Fruit fly (Drosophila melanogaster) whole organism, embryonic: ENCODE data around the gene CG1074.

Experiments
- Asciz ChIP-seq: fragments of 200-800 bp; sonication (Bioruptor generic); optimal IDR thresholded peaks from 2 replicates; lab custom pipeline; 2017; ENCODE audit warnings: missing biosample characterization, mild to moderate bottlenecking, missing genetic modification characterization, missing genetic modification reagents
- Awh ChIP-seq: fragments of 200-800 bp; sonication (Bioruptor generic); IDR thresholded peaks from 2 replicates; pipeline ENCODE4, ENCODE4 v1.3.6; 2022; ENCODE audit warnings: missing biosample characterization, missing genetic modification characterization
- CG10274 ChIP-seq: fragments of 200-800 bp; sonication (Bioruptor generic); optimal IDR thresholded peaks from 3 replicates; lab custom pipeline; 2017; ENCODE audit warnings: missing biosample characterization, mild to moderate bottlenecking, missing genetic modification characterization
- CG10654 ChIP-seq: fragments of 200-800 bp; sonication (Bioruptor generic); optimal IDR thresholded peaks from 2 replicates; lab custom pipeline; 2016; ENCODE audit warnings: missing biosample characterization, missing genetic modification characterization
- CG11504 ChIP-seq: fragments of 200-800 bp; sonication (Bioruptor generic); optimal IDR thresholded peaks from 3 replicates; lab custom pipeline; 2019; ENCODE audit warnings: missing biosample characterization, mild to moderate bottlenecking, missing genetic modification characterization, moderate library complexity
- CG12071 ChIP-seq: fragments of 200-800 bp; sonication (Bioruptor generic); optimal IDR thresholded peaks from 3 replicates; lab custom pipeline; 2018; ENCODE audit warnings: missing biosample characterization, mild to moderate bottlenecking, missing genetic modification characterization
- CG12155 ChIP-seq: fragments of 200-800 bp; sonication (Bioruptor generic); optimal IDR thresholded peaks from 3 replicates; lab custom pipeline; 2016; ENCODE audit warnings: missing biosample characterization, missing genetic modification characterization
- CG14441 ChIP-seq: fragments of 200-800 bp; sonication (Bioruptor generic); IDR thresholded peaks from 2 replicates; pipeline ENCODE4 v1.3.6; 2022; ENCODE audit warnings: missing biosample characterization, missing genetic modification characterization
- CG1529 ChIP-seq: fragments of 200-800 bp; sonication (Bioruptor generic); optimal IDR thresholded peaks from 3 replicates; lab custom pipeline; 2018; ENCODE audit warnings: missing biosample characterization, missing genetic modification characterization
- CG1603 ChIP-seq: fragments of 200-800 bp; sonication (Bioruptor generic); optimal IDR thresholded peaks from 2 replicates; lab custom pipeline; 2019; ENCODE audit warnings: missing biosample characterization, mild to moderate bottlenecking, missing genetic modification characterization, moderate library complexity
- CG17361 ChIP-seq: fragments of 200-800 bp; sonication (Bioruptor generic); IDR thresholded peaks from 3 replicates; pipeline ENCODE4 v1.3.6; 2022; ENCODE audit warnings: missing biosample characterization, missing genetic modification characterization
- CG17912 ChIP-seq: fragments of 200-800 bp; sonication (Bioruptor generic); optimal IDR thresholded peaks from 2 replicates; lab custom pipeline; 2018; ENCODE audit warnings: missing biosample characterization, mild to moderate bottlenecking, missing genetic modification characterization
- CG18599 ChIP-seq: fragments of 200-800 bp; sonication (Bioruptor generic); optimal IDR thresholded peaks from 3 replicates; lab custom pipeline; 2017; ENCODE audit warnings: missing biosample characterization, missing genetic modification characterization, mild to moderate bottlenecking, moderate library complexity, missing genetic modification reagents
- CG2120 ChIP-seq: fragments of 200-800 bp; sonication (Bioruptor generic); optimal IDR thresholded peaks from 3 replicates; lab custom pipeline; 2016; ENCODE audit warnings: missing biosample characterization, missing genetic modification characterization
- CG2199 ChIP-seq: fragments of 200-800 bp; sonication (Bioruptor generic); IDR thresholded peaks from 3 replicates; pipeline ENCODE4 v1.3.6; 2022; ENCODE audit warnings: missing biosample characterization, missing genetic modification characterization
- CG30431 ChIP-seq: fragments of 200-800 bp; sonication (Bioruptor generic); optimal IDR thresholded peaks from 2 replicates; lab custom pipeline; 2017; ENCODE audit warnings: missing biosample characterization, missing genetic modification characterization
- CG31388 ChIP-seq: fragments of 200-800 bp; sonication (Bioruptor generic); optimal IDR thresholded peaks from 2 replicates; lab custom pipeline; 2016; ENCODE audit warnings: missing biosample characterization, missing genetic modification characterization
- CG32767 ChIP-seq: fragments of 200-800 bp; sonication (Bioruptor generic); IDR thresholded peaks from 2 replicates; pipeline ENCODE4 v1.3.6; 2022; ENCODE audit warnings: missing biosample characterization, missing genetic modification characterization
- CG33213 ChIP-seq: fragments of 200-800 bp; sonication (Bioruptor generic); optimal IDR thresholded peaks from 3 replicates; lab custom pipeline; 2016; ENCODE audit warnings: missing biosample characterization, missing genetic modification characterization
- CG4730 ChIP-seq: fragments of 200-800 bp; sonication (Bioruptor generic); IDR thresholded peaks from 2 replicates; pipeline ENCODE4 v1.3.6; 2022; ENCODE audit warnings: missing biosample characterization, missing genetic modification characterization
- CG6813 ChIP-seq: fragments of 200-800 bp; sonication (Bioruptor generic); optimal IDR thresholded peaks from 2 replicates; lab custom pipeline; 2017; ENCODE audit warnings: missing biosample characterization, missing genetic modification characterization, mild to moderate bottlenecking, moderate library complexity, missing genetic modification reagents
- CG7271 ChIP-seq: fragments of 200-800 bp; sonication (Bioruptor generic); optimal IDR thresholded peaks from 2 replicates; lab custom pipeline; 2018; ENCODE audit warnings: missing biosample characterization, mild to moderate bottlenecking, missing genetic modification characterization, moderate library complexity
- CG7556 ChIP-seq: fragments of 200-800 bp; sonication (Bioruptor generic); optimal IDR thresholded peaks from 2 replicates; lab custom pipeline; 2017; ENCODE audit warnings: missing biosample characterization, mild to moderate bottlenecking, missing genetic modification characterization
- CG7745 ChIP-seq: fragments of 200-800 bp; sonication (Bioruptor generic); optimal IDR thresholded peaks from 2 replicates; lab custom pipeline; 2018; ENCODE audit warnings: missing biosample characterization, mild to moderate bottlenecking, missing genetic modification characterization, moderate library complexity
- CG7928 ChIP-seq: fragments of 200-800 bp; sonication (Bioruptor generic); optimal IDR thresholded peaks from 2 replicates; lab custom pipeline; 2017; ENCODE audit warnings: missing biosample characterization, mild to moderate bottlenecking, missing genetic modification characterization
- CG8388 ChIP-seq: fragments of 200-800 bp; sonication (Bioruptor generic); optimal IDR thresholded peaks from 2 replicates; lab custom pipeline; 2019; ENCODE audit warnings: missing biosample characterization, mild to moderate bottlenecking, missing genetic modification characterization, moderate library complexity
- CG9215 ChIP-seq: fragments of 200-800 bp; sonication (Bioruptor generic); IDR thresholded peaks from 2 replicates; pipeline ENCODE4 v1.3.6; 2022; ENCODE audit warnings: missing biosample characterization, missing genetic modification characterization
- CG9817 ChIP-seq: fragments of 200-800 bp; sonication (Bioruptor generic); optimal IDR thresholded peaks from 2 replicates; lab custom pipeline; 2018; ENCODE audit warnings: missing biosample characterization, mild to moderate bottlenecking, missing genetic modification characterization, moderate library complexity
- Chrac-16 ChIP-seq: fragments of 200-800 bp; sonication (Bioruptor generic); optimal IDR thresholded peaks from 3 replicates; lab custom pipeline; 2016; ENCODE audit warnings: missing biosample characterization, missing genetic modification characterization
- Dek ChIP-seq: fragments of 200-800 bp; sonication (Bioruptor generic); optimal IDR thresholded peaks from 3 replicates; lab custom pipeline; 2019; ENCODE audit warnings: missing biosample characterization, mild to moderate bottlenecking, missing genetic modification characterization, moderate library complexity
- Doc3 ChIP-seq: fragments of 200-800 bp; sonication (Bioruptor generic); IDR thresholded peaks from 3 replicates; pipeline ENCODE4 v1.3.6; 2022; ENCODE audit warnings: missing biosample characterization, missing genetic modification characterization; ENCODE audit not compliant: partially characterized antibody
- Hey ChIP-seq: fragments of 200-800 bp; sonication (Bioruptor generic); optimal IDR thresholded peaks from 3 replicates; lab custom pipeline; 2018; ENCODE audit warnings: missing biosample characterization, mild to moderate bottlenecking, missing genetic modification characterization
- Lhr ChIP-seq: fragments of 200-800 bp; sonication (Bioruptor generic); optimal IDR thresholded peaks from 3 replicates; lab custom pipeline; 2017; ENCODE audit warnings: mild to moderate bottlenecking, missing biosample characterization, missing genetic modification reagents, missing genetic modification characterization
- MESR4 ChIP-seq: fragments of 200-800 bp; sonication (Bioruptor generic); optimal IDR thresholded peaks from 2 replicates; lab custom pipeline; 2018; ENCODE audit warnings: missing biosample characterization, mild to moderate bottlenecking, missing genetic modification characterization, moderate library complexity
- Ptx1 ChIP-seq: fragments of 200-800 bp; sonication (Bioruptor generic); IDR thresholded peaks from 2 replicates; pipeline ENCODE4 v1.3.6; 2022; ENCODE audit warnings: missing biosample characterization, missing genetic modification characterization
- Scr ChIP-seq: fragments of 200-800 bp; sonication (Bioruptor generic); IDR thresholded peaks from 2 replicates; pipeline ENCODE4 v1.3.6; 2022; ENCODE audit warnings: missing biosample characterization, missing genetic modification characterization; ENCODE audit not compliant: partially characterized antibody
- Usf ChIP-seq: fragments of 200-800 bp; sonication (Bioruptor generic); optimal IDR thresholded peaks from 2 replicates; lab custom pipeline; 2017; ENCODE audit warnings: missing genotype, missing biosample characterization, missing genetic modification characterization
- br ChIP-seq: fragments of >200 bp; optimal IDR thresholded peaks from 2 replicates; lab custom pipeline; 2017
- corto ChIP-seq: fragments of 200-800 bp; sonication (Bioruptor generic); optimal IDR thresholded peaks from 2 replicates; lab custom pipeline; 2016; ENCODE audit warnings: missing biosample characterization, mild to moderate bottlenecking, missing genetic modification characterization, moderate library complexity
- esg ChIP-seq: fragments of 200-800 bp; sonication (Bioruptor generic); conservative IDR thresholded peaks from 2 replicates; pipeline ENCODE4 v1.3.6; 2022; ENCODE audit warnings: missing biosample characterization, missing genetic modification characterization
- gro ChIP-seq: fragments of 200-800 bp; sonication (Bioruptor generic); optimal IDR thresholded peaks from 2 replicates; lab custom pipeline; 2016; ENCODE audit warnings: missing biosample characterization, missing genetic modification characterization
- ham ChIP-seq: fragments of 200-800 bp; sonication (Bioruptor generic); IDR thresholded peaks from 2 replicates; pipeline ENCODE4 v1.3.6; 2022; ENCODE audit warnings: missing biosample characterization, missing genetic modification characterization
- mld ChIP-seq: fragments of 200-800 bp; sonication (Bioruptor generic); IDR thresholded peaks from 3 replicates; pipeline ENCODE4 v1.3.6; 2022; ENCODE audit warnings: missing biosample characterization, missing genetic modification characterization; ENCODE audit not compliant: partially characterized antibody
- repo ChIP-seq: fragments of 200-800 bp; sonication (Bioruptor generic); optimal IDR thresholded peaks from 2 replicates; lab custom pipeline; 2016; ENCODE audit warnings: missing biosample characterization, missing genetic modification characterization
- sens ChIP-seq: fragments of 200-800 bp; sonication (Bioruptor generic); peaks from one replicate; lab custom pipeline; 2016; ENCODE audit warnings: missing biosample characterization, missing genetic modification characterization
- ssp ChIP-seq: fragments of 200-800 bp; sonication (Bioruptor generic); IDR thresholded peaks from 2 replicates; pipeline ENCODE4 v1.3.6; 2022; ENCODE audit warnings: missing biosample characterization, missing genetic modification characterization
- tin ChIP-seq: fragments of 200-800 bp; sonication (Bioruptor generic); optimal IDR thresholded peaks from 3 replicates; lab custom pipeline; 2016; ENCODE audit warnings: missing biosample characterization, missing genetic modification characterization
- zf30C ChIP-seq: fragments of 200-800 bp; sonication (Bioruptor generic); optimal IDR thresholded peaks from 3 replicates; lab custom pipeline; 2018; ENCODE audit warnings: missing biosample characterization, mild to moderate bottlenecking, missing genetic modification characterization

Gene CG1074

dm6 chr3R:4394654-4395581, 38.8 kb upstream of the CG1074 start (continued):
- TF ChIP-seq Ptx1 (GFP tag; lab: Robert Waterston, UW) (peak; percentile 91), CG6813 (GFP tag; lab: Kevin White, UChicago) (peak; percentile 78), CG12155 (peak; percentile 84), CG8388 (peak; percentile 81), CG9215 (GFP tag; lab: Robert Waterston, UW) (no peak; the same call in 1 of the 2 replicates), ssp (GFP tag; lab: Robert Waterston, UW) (peak; percentile 72), CG17361 (peak; percentile 83), CG7745 (tag; lab: Kevin White, UChicago) (no peak), CG10654 (GFP tag; lab: Kevin White, UChicago) (peak; percentile 81), Lhr (peak; percentile 51), CG7271 (tag; lab: Kevin White, UChicago) (peak; percentile 15), CG9817 (peak; percentile 70), Chrac-16 (GFP tag; lab: Kevin White, UChicago) (peak; percentile 76), Scr (no peak), br (lab: Kevin White, UChicago) (no peak), CG12071 (GFP tag; lab: Kevin White, UChicago) (peak; percentile 89), CG17912 (peak; percentile 52), mld (GFP tag; lab: Robert Waterston, UW) (no peak), Doc3 (GFP tag; lab: Robert Waterston, UW) (no peak), CG7928 (peak; percentile 39), ham (GFP tag; lab: Robert Waterston, UW) (peak; percentile 37; the same call in 1 of the 2 replicates), CG18599 (GFP tag; lab: Kevin White, UChicago) (peak; percentile 91), CG33213 (GFP tag; lab: Kevin White, UChicago) (peak; percentile 77), CG2120 (GFP tag; lab: Kevin White, UChicago) (peak; percentile 93), esg (GFP tag; lab: Robert Waterston, UW) (peak; percentile 86), CG2199 (peak; percentile 91; the same call in 2 of the 3 replicates), CG32767 (GFP tag; lab: Robert Waterston, UW) (peak; percentile 83), Usf (GFP tag; lab: Kevin White, UChicago) (peak; percentile 76), Hey (tag; lab: Kevin White, UChicago) (peak; percentile 67), Asciz (peak; percentile 82), repo (GFP tag; lab: Kevin White, UChicago) (peak; percentile 85), CG30431 (peak; percentile 75), CG14441 (GFP tag; lab: Robert Waterston, UW) (peak; percentile 92), sens (GFP tag; lab: Kevin White, UChicago) (peak; percentile 95), CG31388 (GFP tag; lab: Kevin White, UChicago) (peak; percentile 74), corto (GFP tag; lab: Kevin White, UChicago) (peak; percentile 83), CG11504 (tag; lab: Kevin White, UChicago) (peak; percentile 92), CG4730 (GFP tag; lab: Robert Waterston, UW) (peak; percentile 83), tin (GFP tag; lab: Kevin White, UChicago) (peak; percentile 75), CG7556 (GFP tag; lab: Kevin White, UChicago) (peak; percentile 79), gro (peak; percentile 95), Awh (GFP tag; lab: Robert Waterston, UW) (peak; percentile 72; the same call in 1 of the 2 replicates), Dek (peak; percentile 86), CG1529 (GFP tag; lab: Kevin White, UChicago) (peak; percentile 69), zf30C (no peak), CG1603 (tag; lab: Kevin White, UChicago) (peak; percentile 96), CG10274 (peak; percentile 92), MESR4 (GFP tag; lab: Kevin White, UChicago) (peak; percentile 19)
